Worm (Caenorhabditis elegans): ENCODE results near the gene txt-18.

DNA sequence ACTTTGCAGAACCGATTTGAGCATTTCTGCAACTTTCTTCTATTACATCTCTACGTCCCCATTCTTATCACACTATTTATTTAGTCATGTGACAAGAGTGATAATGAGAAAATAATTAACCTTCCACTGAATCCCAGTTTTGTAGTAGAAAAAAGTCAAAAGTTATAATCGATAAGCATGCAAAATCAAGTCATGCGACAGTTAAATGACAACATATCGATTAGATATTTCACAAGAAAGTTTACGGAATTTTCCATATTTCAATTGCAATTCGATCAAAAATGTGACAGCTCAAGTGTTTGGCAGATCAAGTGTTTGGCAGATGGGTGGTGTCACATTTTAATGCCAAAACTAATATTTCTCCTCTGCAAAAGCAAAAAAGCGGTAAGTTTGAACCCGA is 30.8 kb downstream of the txt-18 start:
- TF ChIP-seq dao-5 (tag; optimal IDR thresholded peaks at IDR 0.05) (no peak), W03F9.2 (tag; optimal IDR thresholded peaks at IDR 0.05) (no peak), him-1 (tag; optimal IDR thresholded peaks at IDR 0.05) (no peak)

Measured in whole organism, L4/young adult.